Fruit fly (Drosophila melanogaster) whole organism, embryonic: Measurements from ENCODE around the gene MICAL-like.

ENCODE experiments used
- Abd-B ChIP-seq: fragments of 200-800 bp; sonication (Bioruptor generic); optimal IDR thresholded peaks from 2 replicates; lab custom pipeline; 2018; ENCODE audit warnings: missing biosample characterization, mild to moderate bottlenecking, missing genetic modification characterization, moderate library complexity
- Blimp-1 ChIP-seq: fragments of 200-800 bp; sonication (Bioruptor generic); optimal IDR thresholded peaks from 3 replicates; lab custom pipeline; 2018; ENCODE audit warnings: missing biosample characterization, missing genetic modification characterization, mild to moderate bottlenecking, moderate library complexity, missing genetic modification reagents
- C15 ChIP-seq: fragments of 200-800 bp; sonication (Bioruptor generic); IDR thresholded peaks from 3 replicates; pipeline ENCODE4 v1.3.6; 2022; ENCODE audit warnings: missing biosample characterization, missing genetic modification characterization
- CG10462 ChIP-seq: fragments of 200-800 bp; sonication (Bioruptor generic); optimal IDR thresholded peaks from 2 replicates; lab custom pipeline; 2016; ENCODE audit warnings: missing biosample characterization, missing genetic modification characterization
- CG10565 ChIP-seq: fragments of 200-800 bp; sonication (Bioruptor generic); optimal IDR thresholded peaks from 3 replicates; lab custom pipeline; 2016; ENCODE audit warnings: missing biosample characterization, mild to moderate bottlenecking, missing genetic modification characterization
- CG11093 ChIP-seq: fragments of 200-800 bp; sonication (Bioruptor generic); IDR thresholded peaks from 3 replicates; pipeline ENCODE4 v1.3.6; 2022; ENCODE audit warnings: missing biosample characterization, missing genetic modification characterization
- CG12236 ChIP-seq: fragments of 200-800 bp; sonication (Bioruptor generic); optimal IDR thresholded peaks from 2 replicates; lab custom pipeline; 2016; ENCODE audit warnings: missing biosample characterization, missing genetic modification characterization
- CG12299 ChIP-seq: fragments of 200-800 bp; sonication (Bioruptor generic); optimal IDR thresholded peaks from 2 replicates; lab custom pipeline; 2018; ENCODE audit warnings: missing biosample characterization, mild to moderate bottlenecking, missing genetic modification characterization
- CG14667 ChIP-seq: fragments of 200-800 bp; sonication (Bioruptor generic); IDR thresholded peaks from 2 replicates; pipeline ENCODE4 v1.3.6; 2022; ENCODE audit warnings: missing biosample characterization, missing genetic modification characterization
- CG15514 ChIP-seq: fragments of 200-800 bp; sonication (Bioruptor generic); optimal IDR thresholded peaks from 3 replicates; lab custom pipeline; 2017; ENCODE audit warnings: missing biosample characterization, missing genetic modification characterization, mild to moderate bottlenecking, moderate library complexity, missing genetic modification reagents
- CG17328 ChIP-seq: fragments of 200-800 bp; sonication (Bioruptor generic); IDR thresholded peaks from 2 replicates; pipeline ENCODE4 v1.3.6; 2022; ENCODE audit warnings: missing biosample characterization, missing genetic modification characterization
- CG18262 ChIP-seq: fragments of 200-800 bp; optimal IDR thresholded peaks from 3 replicates; lab custom pipeline; 2019; ENCODE audit warnings: missing biosample characterization, mild to moderate bottlenecking, missing genetic modification characterization, moderate library complexity
- CG1832 ChIP-seq: fragments of 200-800 bp; sonication (Bioruptor generic); optimal IDR thresholded peaks from 2 replicates; lab custom pipeline; 2017; ENCODE audit warnings: missing biosample characterization, mild to moderate bottlenecking, missing genetic modification characterization, inconsistent platforms
- CG18619 ChIP-seq: fragments of 200-800 bp; sonication (Bioruptor generic); optimal IDR thresholded peaks from 3 replicates; lab custom pipeline; 2017; ENCODE audit warnings: missing biosample characterization, mild to moderate bottlenecking, missing genetic modification characterization
- CG30403 ChIP-seq: fragments of 200-800 bp; sonication (Bioruptor generic); optimal IDR thresholded peaks from 3 replicates; lab custom pipeline; 2016; ENCODE audit warnings: missing biosample characterization, missing genetic modification characterization
- CG30431 ChIP-seq: fragments of 200-800 bp; sonication (Bioruptor generic); optimal IDR thresholded peaks from 2 replicates; lab custom pipeline; 2017; ENCODE audit warnings: missing biosample characterization, missing genetic modification characterization
- CG33213 ChIP-seq: fragments of 200-800 bp; sonication (Bioruptor generic); optimal IDR thresholded peaks from 3 replicates; lab custom pipeline; 2016; ENCODE audit warnings: missing biosample characterization, missing genetic modification characterization
- CG4328 ChIP-seq: fragments of 200-800 bp; sonication (Bioruptor generic); optimal IDR thresholded peaks from 3 replicates; lab custom pipeline; 2017; ENCODE audit warnings: missing biosample characterization, missing genetic modification reagents, missing genetic modification characterization
- CG4730 ChIP-seq: fragments of 200-800 bp; sonication (Bioruptor generic); IDR thresholded peaks from 2 replicates; pipeline ENCODE4 v1.3.6; 2022; ENCODE audit warnings: missing biosample characterization, missing genetic modification characterization
- Dad ChIP-seq: fragments of 200-800 bp; sonication (Bioruptor generic); optimal IDR thresholded peaks from 3 replicates; lab custom pipeline; 2016; ENCODE audit warnings: missing biosample characterization, missing genetic modification characterization
- Deaf1 ChIP-seq: fragments of 200-800 bp; optimal IDR thresholded peaks from 3 replicates; lab custom pipeline; 2019; ENCODE audit warnings: missing biosample characterization, mild to moderate bottlenecking, missing genetic modification characterization, moderate library complexity
- Dip3 ChIP-seq: fragments of 200-800 bp; sonication (Bioruptor generic); optimal IDR thresholded peaks from 3 replicates; lab custom pipeline; 2016; ENCODE audit warnings: missing biosample characterization, missing genetic modification characterization
- Doc3 ChIP-seq: fragments of 200-800 bp; sonication (Bioruptor generic); IDR thresholded peaks from 3 replicates; pipeline ENCODE4 v1.3.6; 2022; ENCODE audit warnings: missing biosample characterization, missing genetic modification characterization; ENCODE audit not compliant: partially characterized antibody
- Fer1 ChIP-seq: fragments of 200-800 bp; sonication (Bioruptor generic); optimal IDR thresholded peaks from 2 replicates; lab custom pipeline; 2017; ENCODE audit warnings: missing biosample characterization, mild to moderate bottlenecking, missing genetic modification characterization
- HHEX ChIP-seq: fragments of 200-800 bp; sonication (Bioruptor generic); optimal IDR thresholded peaks from 3 replicates; lab custom pipeline; 2017; ENCODE audit warnings: missing biosample characterization, mild to moderate bottlenecking, missing genetic modification characterization, missing genetic modification reagents
- HLH4C ChIP-seq: fragments of 200-800 bp; sonication (Bioruptor generic); IDR thresholded peaks from 3 replicates; pipeline ENCODE4 v1.3.6; 2022; ENCODE audit warnings: missing biosample characterization, missing genetic modification characterization; ENCODE audit not compliant: partially characterized antibody
- Hr39 ChIP-seq: fragments of >200 bp; optimal IDR thresholded peaks from 2 replicates; lab custom pipeline; 2017
- Max ChIP-seq: fragments of 200-800 bp; sonication (Bioruptor generic); optimal IDR thresholded peaks from 2 replicates; lab custom pipeline; 2016; ENCODE audit warnings: missing biosample characterization, mild to moderate bottlenecking, missing genetic modification characterization
- Nf-YA ChIP-seq: fragments of 200-800 bp; sonication (Bioruptor generic); IDR thresholded peaks from 2 replicates; pipeline ENCODE4 v1.3.6; 2022; ENCODE audit warnings: missing biosample characterization, missing genetic modification characterization
- Spps ChIP-seq: fragments of 200-800 bp; sonication (Bioruptor generic); optimal IDR thresholded peaks from 2 replicates; lab custom pipeline; 2018; ENCODE audit warnings: missing biosample characterization, mild to moderate bottlenecking, missing genetic modification characterization
- Trl ChIP-seq, 3 experiments: fragments of >200 bp in 2 of 3; fragments of 200-800 bp in 1 of 3; sonication (Bioruptor generic) in 1 of 3; optimal IDR thresholded peaks; 2 replicates in 1 of 3; 3 replicates in 2 of 3; lab custom pipeline; 2016 to 2017; ENCODE audit warnings: missing biosample characterization in 1 of 3, missing genetic modification characterization in 1 of 3
- ato ChIP-seq: fragments of 200-800 bp; sonication (Bioruptor generic); IDR thresholded peaks from 2 replicates; pipeline ENCODE4 v1.3.6; 2022; ENCODE audit warnings: missing biosample characterization, missing genetic modification characterization; ENCODE audit not compliant: partially characterized antibody
- cato ChIP-seq: fragments of 200-800 bp; sonication (Bioruptor generic); optimal IDR thresholded peaks from 2 replicates; lab custom pipeline; 2016; ENCODE audit warnings: missing biosample characterization, missing genetic modification characterization, borderline replicate concordance
- danr ChIP-seq: fragments of 200-800 bp; sonication (Bioruptor generic); IDR thresholded peaks from 2 replicates; pipeline ENCODE4 v1.3.6; 2022; ENCODE audit warnings: missing biosample characterization, missing genetic modification characterization
- ind ChIP-seq: fragments of 200-800 bp; sonication (Bioruptor generic); optimal IDR thresholded peaks from 3 replicates; lab custom pipeline; 2016; ENCODE audit warnings: missing biosample characterization, missing genetic modification characterization
- insv ChIP-seq, 2 experiments: fragments of 200-800 bp; sonication (Bioruptor generic); optimal IDR thresholded peaks; 3 replicates each; lab custom pipeline; 2016 to 2018; ENCODE audit warnings: missing biosample characterization in 2 of 2, missing genetic modification characterization in 2 of 2
- kah ChIP-seq: fragments of 200-800 bp; sonication (Bioruptor generic); optimal IDR thresholded peaks from 2 replicates; lab custom pipeline; 2018; ENCODE audit warnings: missing biosample characterization, mild to moderate bottlenecking, missing genetic modification characterization
- ken ChIP-seq: fragments of 200-800 bp; sonication (Bioruptor generic); IDR thresholded peaks from 3 replicates; pipeline ENCODE4 v1.3.6; 2022; ENCODE audit warnings: missing biosample characterization, missing genetic modification characterization
- mld ChIP-seq: fragments of 200-800 bp; sonication (Bioruptor generic); IDR thresholded peaks from 3 replicates; pipeline ENCODE4 v1.3.6; 2022; ENCODE audit warnings: missing biosample characterization, missing genetic modification characterization; ENCODE audit not compliant: partially characterized antibody
- odd ChIP-seq: fragments of 200-800 bp; sonication (Bioruptor generic); optimal IDR thresholded peaks from 2 replicates; lab custom pipeline; 2017; ENCODE audit warnings: missing biosample characterization, mild to moderate bottlenecking, missing genetic modification characterization
- pb ChIP-seq: fragments of 200-800 bp; sonication (Bioruptor generic); optimal IDR thresholded peaks from 3 replicates; lab custom pipeline; 2016; ENCODE audit warnings: missing biosample characterization, missing genetic modification characterization
- peb ChIP-seq: fragments of 200-800 bp; sonication (Bioruptor generic); IDR thresholded peaks from 2 replicates; pipeline ENCODE4 v1.3.6; 2022; ENCODE audit warnings: missing biosample characterization, missing genetic modification characterization
- phol ChIP-seq: fragments of 200-800 bp; sonication (Bioruptor generic); optimal IDR thresholded peaks from 3 replicates; lab custom pipeline; 2018; ENCODE audit warnings: missing biosample characterization, mild to moderate bottlenecking, missing genetic modification characterization, moderate library complexity
- repo ChIP-seq: fragments of 200-800 bp; sonication (Bioruptor generic); optimal IDR thresholded peaks from 2 replicates; lab custom pipeline; 2016; ENCODE audit warnings: missing biosample characterization, missing genetic modification characterization
- scrt ChIP-seq: fragments of 200-800 bp; sonication (Bioruptor generic); optimal IDR thresholded peaks from 2 replicates; lab custom pipeline; 2018; ENCODE audit warnings: missing biosample characterization, mild to moderate bottlenecking, missing genetic modification characterization, moderate library complexity
- shn ChIP-seq: fragments of 200-800 bp; sonication (Bioruptor generic); optimal IDR thresholded peaks from 3 replicates; lab custom pipeline; 2016; ENCODE audit warnings: missing biosample characterization, missing genetic modification characterization
- sob ChIP-seq: fragments of 200-800 bp; sonication (Bioruptor generic); IDR thresholded peaks from 2 replicates; pipeline ENCODE4 v1.3.6; 2022; ENCODE audit warnings: missing biosample characterization, missing genetic modification characterization
- toy ChIP-seq: fragments of 200-800 bp; sonication (Bioruptor generic); IDR thresholded peaks from 2 replicates; pipeline ENCODE4 v1.3.6; 2022; ENCODE audit warnings: missing biosample characterization, missing genetic modification characterization
- unpg ChIP-seq: fragments of 200-800 bp; sonication (Bioruptor generic); optimal IDR thresholded peaks from 3 replicates; lab custom pipeline; 2018; ENCODE audit warnings: missing biosample characterization, mild to moderate bottlenecking, missing genetic modification characterization, moderate library complexity
- wor ChIP-seq: fragments of 200-800 bp; sonication (Bioruptor generic); IDR thresholded peaks from 2 replicates; pipeline ENCODE4 v1.3.6; 2022; ENCODE audit warnings: missing biosample characterization, missing genetic modification characterization

Gene MICAL-like

dm6 chr3L:13017803-13018324 is 2.7 kb upstream of the MICAL-like start, which contains the start of the genes mRpL20 and Icmt (continued):
- TF ChIP-seq toy (GFP tag; lab: Robert Waterston, UW) (peak; percentile 94), CG17328 (GFP tag; lab: Robert Waterston, UW) (peak; percentile 96), CG18262 (tag; lab: Kevin White, UChicago) (peak; percentile 93), HLH4C (GFP tag; lab: Robert Waterston, UW) (peak; percentile 93), phol (peak; percentile 88), ind (peak; percentile 87), insv (GFP tag; optimal IDR thresholded peaks at IDR 0.05; lab: Kevin White, UChicago) (peak in 1 of 2 experiments; percentile 45), Max (GFP tag; lab: Kevin White, UChicago) (peak; percentile 77), C15 (GFP tag; lab: Robert Waterston, UW) (peak; percentile 93), ato (GFP tag; lab: Robert Waterston, UW) (no peak; the same call in 1 of the 2 replicates), Doc3 (peak; percentile 72), odd (GFP tag; lab: Kevin White, UChicago) (peak; percentile 78), CG4328 (GFP tag; lab: Kevin White, UChicago) (peak; percentile 60), CG4730 (GFP tag; lab: Robert Waterston, UW) (peak; percentile 96), wor (GFP tag; lab: Robert Waterston, UW) (peak; percentile 93), Fer1 (GFP tag; lab: Kevin White, UChicago) (peak; percentile 85), CG15514 (GFP tag; lab: Kevin White, UChicago) (peak; percentile 74), CG14667 (GFP tag; lab: Robert Waterston, UW) (peak; percentile 98), CG10565 (no peak), Spps (tag; lab: Kevin White, UChicago) (peak; percentile 74), CG1832 (GFP tag; lab: Kevin White, UChicago) (no peak), CG12236 (GFP tag; lab: Kevin White, UChicago) (no peak), sob (GFP tag; lab: Robert Waterston, UW) (peak; percentile 92), peb (peak; percentile 93), CG33213 (peak; percentile 20), cato (GFP tag; lab: Kevin White, UChicago) (peak; percentile 78), scrt (GFP tag; lab: Kevin White, UChicago) (peak; percentile 51), Trl (optimal IDR thresholded peaks at IDR 0.05; lab: Kevin White, UChicago) (no peak), Trl (GFP tag; optimal IDR thresholded peaks at IDR 0.05; lab: Kevin White, UChicago) (peak; percentile 57), Abd-B (peak; percentile 93), ken (GFP tag; lab: Robert Waterston, UW) (peak; percentile 97), unpg (GFP tag; lab: Kevin White, UChicago) (peak; percentile 98), Nf-YA (peak; percentile 77), CG18619 (GFP tag; lab: Kevin White, UChicago) (peak; percentile 87), CG10462 (GFP tag; lab: Kevin White, UChicago) (peak; percentile 75), danr (GFP tag; lab: Robert Waterston, UW) (peak; percentile 83), mld (no peak), CG11093 (GFP tag; lab: Robert Waterston, UW) (peak; percentile 94), kah (peak; percentile 58), repo (GFP tag; lab: Kevin White, UChicago) (no peak), Hr39 (lab: Kevin White, UChicago) (no peak), CG30403 (GFP tag; lab: Kevin White, UChicago) (peak; percentile 93), Dip3 (GFP tag; lab: Kevin White, UChicago) (peak; percentile 35), shn (GFP tag; lab: Kevin White, UChicago) (no peak), CG30431 (peak; percentile 76), Deaf1 (tag; lab: Kevin White, UChicago) (peak; percentile 73), Dad (no peak), CG12299 (tag; lab: Kevin White, UChicago) (peak; percentile 94), pb (no peak), HHEX (GFP tag; lab: Kevin White, UChicago) (peak; percentile 80), Blimp-1 (GFP tag; lab: Kevin White, UChicago) (peak; percentile 84)
